Fruit fly (Drosophila melanogaster) whole organism, embryonic: ENCODE results near the gene CG7794.

Experiments used
- C15 ChIP-seq: fragments of 200-800 bp; sonication (Bioruptor generic); IDR thresholded peaks from 3 replicates; pipeline ENCODE4 v1.3.6; 2022; ENCODE audit warnings: missing biosample characterization, missing genetic modification characterization
- CG11398 ChIP-seq: fragments of 200-800 bp; sonication (Bioruptor generic); optimal IDR thresholded peaks from 2 replicates; lab custom pipeline; 2016; ENCODE audit warnings: missing biosample characterization, missing genetic modification characterization
- CG12659 ChIP-seq: fragments of 200-800 bp; sonication (Bioruptor generic); optimal IDR thresholded peaks from 3 replicates; lab custom pipeline; 2017; ENCODE audit warnings: mild to moderate bottlenecking, missing biosample characterization, missing genetic modification reagents, missing genetic modification characterization
- CG13296 ChIP-seq: fragments of 200-800 bp; sonication (Bioruptor generic); optimal IDR thresholded peaks from 3 replicates; lab custom pipeline; 2018; ENCODE audit warnings: missing biosample characterization, mild to moderate bottlenecking, missing genetic modification characterization
- CG14014 ChIP-seq: fragments of 200-800 bp; sonication (Bioruptor generic); IDR thresholded peaks from 2 replicates; pipeline ENCODE4 v1.3.6; 2022; ENCODE audit warnings: missing biosample characterization, missing genetic modification characterization
- CG14441 ChIP-seq: fragments of 200-800 bp; sonication (Bioruptor generic); IDR thresholded peaks from 2 replicates; pipeline ENCODE4 v1.3.6; 2022; ENCODE audit warnings: missing biosample characterization, missing genetic modification characterization
- CG14965 ChIP-seq: fragments of 200-800 bp; sonication (Bioruptor generic); optimal IDR thresholded peaks from 2 replicates; lab custom pipeline; 2016; ENCODE audit warnings: missing biosample characterization, missing genetic modification characterization, borderline replicate concordance
- CG15479 ChIP-seq: fragments of 200-800 bp; sonication (Bioruptor generic); optimal IDR thresholded peaks from 3 replicates; lab custom pipeline; 2019; ENCODE audit warnings: missing biosample characterization, mild to moderate bottlenecking, missing genetic modification characterization, moderate library complexity
- CG18764 ChIP-seq: fragments of 200-800 bp; sonication (Bioruptor generic); optimal IDR thresholded peaks from 3 replicates; lab custom pipeline; 2016; ENCODE audit warnings: missing biosample characterization, missing genetic modification characterization
- CG2199 ChIP-seq: fragments of 200-800 bp; sonication (Bioruptor generic); IDR thresholded peaks from 3 replicates; pipeline ENCODE4 v1.3.6; 2022; ENCODE audit warnings: missing biosample characterization, missing genetic modification characterization
- CG2712 ChIP-seq: fragments of 200-800 bp; optimal IDR thresholded peaks from 3 replicates; lab custom pipeline; 2019; ENCODE audit warnings: missing biosample characterization, mild to moderate bottlenecking, missing genetic modification characterization, moderate library complexity
- CG3281 ChIP-seq: fragments of 200-800 bp; sonication (Bioruptor generic); optimal IDR thresholded peaks from 3 replicates; lab custom pipeline; 2017; ENCODE audit warnings: missing biosample characterization, mild to moderate bottlenecking, missing genetic modification characterization
- CG34224 ChIP-seq: fragments of 200-800 bp; sonication (Bioruptor generic); IDR thresholded peaks from 3 replicates; pipeline ENCODE4 v1.3.6; 2022; ENCODE audit warnings: missing biosample characterization, missing genetic modification characterization; ENCODE audit not compliant: partially characterized antibody
- CG4854 ChIP-seq: fragments of 200-800 bp; sonication (Bioruptor generic); optimal IDR thresholded peaks from 2 replicates; lab custom pipeline; 2016; ENCODE audit warnings: missing biosample characterization, missing genetic modification characterization, inconsistent platforms
- CG5245 ChIP-seq: fragments of 200-800 bp; sonication (Bioruptor generic); optimal IDR thresholded peaks from 3 replicates; lab custom pipeline; 2016; ENCODE audit warnings: missing biosample characterization, missing genetic modification characterization
- CG6683 ChIP-seq: fragments of 200-800 bp; sonication (Bioruptor generic); optimal IDR thresholded peaks from 2 replicates; lab custom pipeline; 2017; ENCODE audit warnings: missing biosample characterization, mild to moderate bottlenecking, missing genetic modification characterization, missing genetic modification reagents
- CG7556 ChIP-seq: fragments of 200-800 bp; sonication (Bioruptor generic); optimal IDR thresholded peaks from 2 replicates; lab custom pipeline; 2017; ENCODE audit warnings: missing biosample characterization, mild to moderate bottlenecking, missing genetic modification characterization
- CG7928 ChIP-seq: fragments of 200-800 bp; sonication (Bioruptor generic); optimal IDR thresholded peaks from 2 replicates; lab custom pipeline; 2017; ENCODE audit warnings: missing biosample characterization, mild to moderate bottlenecking, missing genetic modification characterization
- CG7963 ChIP-seq: fragments of 200-800 bp; sonication (Bioruptor generic); IDR thresholded peaks from 3 replicates; pipeline ENCODE4 v1.3.6; 2022; ENCODE audit warnings: missing biosample characterization, missing genetic modification characterization; ENCODE audit not compliant: partially characterized antibody
- CG8290 ChIP-seq, 3 experiments: fragments of 200-800 bp; sonication (Bioruptor generic); optimal IDR thresholded peaks; 2 replicates each; lab custom pipeline; 2016 to 2019; ENCODE audit warnings: missing biosample characterization in 3 of 3, missing genetic modification characterization in 3 of 3, mild to moderate bottlenecking in 2 of 3, moderate library complexity in 1 of 3
- CG8944 ChIP-seq: fragments of 200-800 bp; sonication (Bioruptor generic); optimal IDR thresholded peaks from 3 replicates; lab custom pipeline; 2016; ENCODE audit warnings: missing biosample characterization, missing genetic modification characterization
- Dek ChIP-seq: fragments of 200-800 bp; sonication (Bioruptor generic); optimal IDR thresholded peaks from 3 replicates; lab custom pipeline; 2019; ENCODE audit warnings: missing biosample characterization, mild to moderate bottlenecking, missing genetic modification characterization, moderate library complexity
- Dip3 ChIP-seq: fragments of 200-800 bp; sonication (Bioruptor generic); optimal IDR thresholded peaks from 3 replicates; lab custom pipeline; 2016; ENCODE audit warnings: missing biosample characterization, missing genetic modification characterization
- Gsc ChIP-seq: fragments of 200-800 bp; sonication (Bioruptor generic); IDR thresholded peaks from 2 replicates; pipeline ENCODE4 v1.3.6; 2022; ENCODE audit warnings: missing biosample characterization, missing genetic modification characterization
- Nf-YC ChIP-seq: fragments of 200-800 bp; optimal IDR thresholded peaks from 3 replicates; lab custom pipeline; 2019; ENCODE audit warnings: missing biosample characterization, mild to moderate bottlenecking, missing genetic modification characterization, moderate library complexity
- Ptx1 ChIP-seq: fragments of 200-800 bp; sonication (Bioruptor generic); IDR thresholded peaks from 2 replicates; pipeline ENCODE4 v1.3.6; 2022; ENCODE audit warnings: missing biosample characterization, missing genetic modification characterization
- Scr ChIP-seq: fragments of 200-800 bp; sonication (Bioruptor generic); IDR thresholded peaks from 2 replicates; pipeline ENCODE4 v1.3.6; 2022; ENCODE audit warnings: missing biosample characterization, missing genetic modification characterization; ENCODE audit not compliant: partially characterized antibody
- Sin3A ChIP-seq: fragments of >200 bp; optimal IDR thresholded peaks from 2 replicates; lab custom pipeline; 2018
- YL-1 ChIP-seq: fragments of 200-800 bp; sonication (Bioruptor generic); optimal IDR thresholded peaks from 3 replicates; lab custom pipeline; 2017; ENCODE audit warnings: missing biosample characterization, mild to moderate bottlenecking, missing genetic modification characterization
- ac ChIP-seq: fragments of 200-800 bp; sonication (Bioruptor generic); optimal IDR thresholded peaks from 3 replicates; lab custom pipeline; 2017; ENCODE audit warnings: missing biosample characterization, mild to moderate bottlenecking, missing genetic modification characterization
- bbx ChIP-seq: fragments of 200-800 bp; sonication (Bioruptor generic); IDR thresholded peaks from 2 replicates; pipeline ENCODE4 v1.3.6; 2022; ENCODE audit warnings: missing biosample characterization, missing genetic modification characterization; ENCODE audit not compliant: partially characterized antibody
- caup ChIP-seq: fragments of 200-800 bp; sonication (Bioruptor generic); optimal IDR thresholded peaks from 3 replicates; lab custom pipeline; 2017; ENCODE audit warnings: missing biosample characterization, mild to moderate bottlenecking, missing genetic modification characterization, moderate library complexity; ENCODE audit not compliant: severe bottlenecking
- crc ChIP-seq: fragments of 200-800 bp; sonication (Bioruptor generic); optimal IDR thresholded peaks from 2 replicates; lab custom pipeline; 2016; ENCODE audit warnings: missing biosample characterization, missing genetic modification characterization
- dm ChIP-seq: fragments of 200-800 bp; sonication (Bioruptor generic); optimal IDR thresholded peaks from 3 replicates; lab custom pipeline; 2016; ENCODE audit warnings: missing biosample characterization, missing genetic modification characterization
- dmrt99B ChIP-seq: fragments of 200-800 bp; sonication (Bioruptor generic); optimal IDR thresholded peaks from 2 replicates; lab custom pipeline; 2018; ENCODE audit warnings: missing biosample characterization, mild to moderate bottlenecking, missing genetic modification characterization, moderate library complexity
- fd102C ChIP-seq: fragments of 200-800 bp; sonication (Bioruptor generic); optimal IDR thresholded peaks from 2 replicates; lab custom pipeline; 2018; ENCODE audit warnings: missing biosample characterization, mild to moderate bottlenecking, missing genetic modification characterization, moderate library complexity
- fd3F ChIP-seq: fragments of 200-800 bp; sonication (Bioruptor generic); optimal IDR thresholded peaks from 2 replicates; lab custom pipeline; 2018; ENCODE audit warnings: missing biosample characterization, mild to moderate bottlenecking, missing genetic modification characterization, moderate library complexity
- kni ChIP-seq: fragments of 200-800 bp; sonication (Bioruptor generic); optimal IDR thresholded peaks from 3 replicates; lab custom pipeline; 2017; ENCODE audit warnings: mild to moderate bottlenecking, missing biosample characterization, missing genetic modification reagents, missing genetic modification characterization
- lola ChIP-seq, 3 experiments: fragments of >200 bp in 2 of 3; fragments of 200-800 bp in 1 of 3; sonication (Bioruptor generic) in 1 of 3; optimal IDR thresholded peaks; 2 replicates each; lab custom pipeline; 2017 to 2019; ENCODE audit warnings: missing biosample characterization in 3 of 3, missing genetic modification characterization in 3 of 3, mild to moderate bottlenecking in 1 of 3, moderate library complexity in 1 of 3
- maf-S ChIP-seq: fragments of 200-800 bp; sonication (Bioruptor generic); optimal IDR thresholded peaks from 2 replicates; lab custom pipeline; 2016; ENCODE audit warnings: missing biosample characterization, missing genetic modification characterization
- mam ChIP-seq: fragments of 200-800 bp; sonication (Bioruptor generic); optimal IDR thresholded peaks from 3 replicates; lab custom pipeline; 2016; ENCODE audit warnings: missing biosample characterization, missing genetic modification characterization
- pum ChIP-seq: fragments of 200-800 bp; sonication (Bioruptor generic); optimal IDR thresholded peaks from 2 replicates; lab custom pipeline; 2016; ENCODE audit warnings: missing biosample characterization, missing genetic modification characterization
- shn ChIP-seq: fragments of 200-800 bp; sonication (Bioruptor generic); optimal IDR thresholded peaks from 3 replicates; lab custom pipeline; 2016; ENCODE audit warnings: missing biosample characterization, missing genetic modification characterization
- slou ChIP-seq: fragments of 200-800 bp; sonication (Bioruptor generic); optimal IDR thresholded peaks from 3 replicates; lab custom pipeline; 2016; ENCODE audit warnings: missing biosample characterization, missing genetic modification characterization
- slp2 ChIP-seq: fragments of 200-800 bp; sonication (Bioruptor generic); optimal IDR thresholded peaks from 2 replicates; lab custom pipeline; 2016; ENCODE audit warnings: missing biosample characterization, missing genetic modification characterization
- stc ChIP-seq: fragments of 200-800 bp; sonication (Bioruptor generic); IDR thresholded peaks from 2 replicates; pipeline ENCODE4 v1.3.6; 2022; ENCODE audit warnings: missing biosample characterization, missing genetic modification characterization
- trem ChIP-seq: fragments of 200-800 bp; optimal IDR thresholded peaks from 3 replicates; lab custom pipeline; 2019; ENCODE audit warnings: missing biosample characterization, mild to moderate bottlenecking, missing genetic modification characterization, moderate library complexity
- unpg ChIP-seq: fragments of 200-800 bp; sonication (Bioruptor generic); optimal IDR thresholded peaks from 3 replicates; lab custom pipeline; 2018; ENCODE audit warnings: missing biosample characterization, mild to moderate bottlenecking, missing genetic modification characterization, moderate library complexity
- zen ChIP-seq: fragments of 200-800 bp; sonication (Bioruptor generic); optimal IDR thresholded peaks from 3 replicates; lab custom pipeline; 2018; ENCODE audit warnings: missing biosample characterization, mild to moderate bottlenecking, missing genetic modification characterization, moderate library complexity
- zfh2 ChIP-seq: fragments of 200-800 bp; sonication (Bioruptor generic); optimal IDR thresholded peaks from 2 replicates; lab custom pipeline; 2016; ENCODE audit warnings: missing biosample characterization, missing genetic modification characterization

The CG7794 gene

dm6 chr3R:18021261-18021679 is 2.2 kb upstream of the CG7794 start, which contains the start of gene CG7785 (continued):
- peak; percentile 65 for TF ChIP-seq CG2712 (tag; lab: Kevin White, UChicago)
- no peak for TF ChIP-seq CG3281
- no peak for TF ChIP-seq stc (GFP tag; lab: Robert Waterston, UW)
- TF ChIP-seq CG5245, result peak; percentile 41
- peak; percentile 22 for TF ChIP-seq mam (GFP tag; lab: Kevin White, UChicago)
- TF ChIP-seq CG7928 (GFP tag; lab: Kevin White, UChicago), result peak; percentile 9
- no peak for TF ChIP-seq CG6683 (GFP tag; lab: Kevin White, UChicago)
- TF ChIP-seq bbx, result 0 out of 2 replicates have a peak, but pooled peaks have one; percentile 22
- TF ChIP-seq dm (GFP tag; lab: Kevin White, UChicago), result peak; percentile 5
- no peak for TF ChIP-seq Gsc (GFP tag; lab: Robert Waterston, UW)
- no peak for TF ChIP-seq CG2199 (GFP tag; lab: Robert Waterston, UW)
- no peak for TF ChIP-seq CG13296 (GFP tag; lab: Kevin White, UChicago)
- TF ChIP-seq trem (tag; lab: Kevin White, UChicago), result peak; percentile 12
- peak; percentile 33 for TF ChIP-seq CG4854 (GFP tag; lab: Kevin White, UChicago)
- peak; percentile 45; the same call in 1 of the 2 replicates for TF ChIP-seq CG14014 (GFP tag; lab: Robert Waterston, UW)
- peak; percentile 66 for TF ChIP-seq unpg (GFP tag; lab: Kevin White, UChicago)
- TF ChIP-seq Ptx1, result peak; percentile 66
- TF ChIP-seq kni (GFP tag; lab: Kevin White, UChicago), result no peak
- TF ChIP-seq ac, result no peak
- peak; percentile 48 for TF ChIP-seq Dek (tag; lab: Kevin White, UChicago)
- no peak for TF ChIP-seq CG11398
- TF ChIP-seq zfh2 (GFP tag; lab: Kevin White, UChicago), result peak; percentile 3
- peak; percentile 50 for TF ChIP-seq CG18764
- TF ChIP-seq fd102C (GFP tag; lab: Kevin White, UChicago), result peak; percentile 2
- TF ChIP-seq shn, result peak; percentile 29
- TF ChIP-seq Nf-YC (tag; lab: Kevin White, UChicago), result no peak
- peak; percentile 70 for TF ChIP-seq zen
- TF ChIP-seq crc (GFP tag; lab: Kevin White, UChicago), result no peak
- peak; percentile 0 for TF ChIP-seq CG7556 (GFP tag; lab: Kevin White, UChicago)
- TF ChIP-seq Scr (GFP tag; lab: Robert Waterston, UW), result no peak
- TF ChIP-seq caup (GFP tag; lab: Kevin White, UChicago), result peak; percentile 54
- TF ChIP-seq slou (GFP tag; lab: Kevin White, UChicago), result no peak
- TF ChIP-seq CG15479, result no peak
- TF ChIP-seq lola (GFP tag; optimal IDR thresholded peaks at IDR 0.05; lab: Kevin White, UChicago), result peak in 1 of 3 experiments; percentile 40
- 0 out of 2 replicates have a peak, but pooled peaks have one; percentile 43 for TF ChIP-seq CG14441 (GFP tag; lab: Robert Waterston, UW)
- peak; percentile 24 for TF ChIP-seq Sin3A (lab: Kevin White, UChicago)
- TF ChIP-seq dmrt99B (tag; lab: Kevin White, UChicago), result peak; percentile 45
- no peak for TF ChIP-seq CG14965 (GFP tag; lab: Kevin White, UChicago)
- TF ChIP-seq Dip3 (GFP tag; lab: Kevin White, UChicago), result peak; percentile 9
- TF ChIP-seq slp2, result peak; percentile 34
- TF ChIP-seq C15 (GFP tag; lab: Robert Waterston, UW), result no peak
- no peak for TF ChIP-seq CG34224 (GFP tag; lab: Robert Waterston, UW)
- peak; percentile 35 for TF ChIP-seq CG8290 (GFP tag; optimal IDR thresholded peaks at IDR 0.05; lab: Kevin White, UChicago)
- no peak for TF ChIP-seq CG8290 (tag; optimal IDR thresholded peaks at IDR 0.05; lab: Kevin White, UChicago)
- TF ChIP-seq YL-1 (GFP tag; lab: Kevin White, UChicago), result peak; percentile 54
- TF ChIP-seq CG7963 (GFP tag; lab: Robert Waterston, UW), result no peak
- TF ChIP-seq fd3F, result peak; percentile 48
- peak; percentile 21 for TF ChIP-seq CG8944 (GFP tag; lab: Kevin White, UChicago)
- peak; percentile 42 for TF ChIP-seq maf-S
- peak; percentile 61 for TF ChIP-seq CG12659 (GFP tag; lab: Kevin White, UChicago)
- TF ChIP-seq pum (GFP tag; lab: Kevin White, UChicago), result peak; percentile 42
